Fruit fly (Drosophila melanogaster) whole organism, embryonic: ENCODE results near the gene CG32023.

Experiments
- Asciz ChIP-seq: fragments of 200-800 bp; sonication (Bioruptor generic); optimal IDR thresholded peaks from 2 replicates; lab custom pipeline; 2017; ENCODE audit warnings: missing biosample characterization, mild to moderate bottlenecking, missing genetic modification characterization, missing genetic modification reagents
- Bgb ChIP-seq: fragments of 200-800 bp; sonication (Bioruptor generic); IDR thresholded peaks from 2 replicates; pipeline ENCODE4 v1.3.6; 2022; ENCODE audit warnings: missing biosample characterization, missing genetic modification characterization; ENCODE audit not compliant: partially characterized antibody
- CG10321 ChIP-seq: fragments of 200-800 bp; sonication (Bioruptor generic); IDR thresholded peaks from 2 replicates; pipeline ENCODE4 v1.3.6; 2022; ENCODE audit warnings: missing biosample characterization, missing genetic modification characterization
- CG12104 ChIP-seq: fragments of 200-800 bp; sonication (Bioruptor generic); optimal IDR thresholded peaks from 3 replicates; lab custom pipeline; 2016; ENCODE audit warnings: missing biosample characterization, missing genetic modification characterization
- CG12391 ChIP-seq: fragments of 200-800 bp; sonication (Bioruptor generic); optimal IDR thresholded peaks from 3 replicates; lab custom pipeline; 2018; ENCODE audit warnings: missing biosample characterization, mild to moderate bottlenecking, missing genetic modification characterization, moderate library complexity
- CG14441 ChIP-seq: fragments of 200-800 bp; sonication (Bioruptor generic); IDR thresholded peaks from 2 replicates; pipeline ENCODE4 v1.3.6; 2022; ENCODE audit warnings: missing biosample characterization, missing genetic modification characterization
- CG15696 ChIP-seq: fragments of 200-800 bp; sonication (Bioruptor generic); optimal IDR thresholded peaks from 2 replicates; lab custom pipeline; 2019; ENCODE audit warnings: missing biosample characterization, mild to moderate bottlenecking, missing genetic modification characterization, moderate library complexity
- CG17912 ChIP-seq: fragments of 200-800 bp; sonication (Bioruptor generic); optimal IDR thresholded peaks from 2 replicates; lab custom pipeline; 2018; ENCODE audit warnings: missing biosample characterization, mild to moderate bottlenecking, missing genetic modification characterization
- CG18476 ChIP-seq: fragments of 200-800 bp; sonication (Bioruptor generic); optimal IDR thresholded peaks from 2 replicates; lab custom pipeline; 2016; ENCODE audit warnings: missing biosample characterization, mild to moderate bottlenecking, missing genetic modification characterization
- CG2116 ChIP-seq: fragments of 200-800 bp; sonication (Bioruptor generic); optimal IDR thresholded peaks from 3 replicates; lab custom pipeline; 2018; ENCODE audit warnings: missing biosample characterization, mild to moderate bottlenecking, missing genetic modification characterization
- CG30431 ChIP-seq: fragments of 200-800 bp; sonication (Bioruptor generic); optimal IDR thresholded peaks from 2 replicates; lab custom pipeline; 2017; ENCODE audit warnings: missing biosample characterization, missing genetic modification characterization
- CG3065 ChIP-seq: fragments of 200-800 bp; sonication (Bioruptor generic); optimal IDR thresholded peaks from 2 replicates; lab custom pipeline; 2016; ENCODE audit warnings: missing biosample characterization, missing genetic modification characterization
- CG32532 ChIP-seq: fragments of 200-800 bp; sonication (Bioruptor generic); IDR thresholded peaks from 2 replicates; pipeline ENCODE4 v1.3.6; 2022; ENCODE audit warnings: missing biosample characterization, missing genetic modification characterization
- CG32772 ChIP-seq: fragments of 200-800 bp; sonication (Bioruptor generic); IDR thresholded peaks from 2 replicates; pipeline ENCODE4 v1.3.6; 2022; ENCODE audit warnings: missing biosample characterization, missing genetic modification characterization
- CG43689 ChIP-seq: fragments of 200-800 bp; sonication (Bioruptor generic); IDR thresholded peaks from 2 replicates; pipeline ENCODE4 v1.3.6; 2022; ENCODE audit warnings: missing biosample characterization, missing genetic modification characterization
- CG5245 ChIP-seq: fragments of 200-800 bp; sonication (Bioruptor generic); optimal IDR thresholded peaks from 3 replicates; lab custom pipeline; 2016; ENCODE audit warnings: missing biosample characterization, missing genetic modification characterization
- CG6683 ChIP-seq: fragments of 200-800 bp; sonication (Bioruptor generic); optimal IDR thresholded peaks from 2 replicates; lab custom pipeline; 2017; ENCODE audit warnings: missing biosample characterization, mild to moderate bottlenecking, missing genetic modification characterization, missing genetic modification reagents
- CG6813 ChIP-seq: fragments of 200-800 bp; sonication (Bioruptor generic); optimal IDR thresholded peaks from 2 replicates; lab custom pipeline; 2017; ENCODE audit warnings: missing biosample characterization, missing genetic modification characterization, mild to moderate bottlenecking, moderate library complexity, missing genetic modification reagents
- CG7271 ChIP-seq: fragments of 200-800 bp; sonication (Bioruptor generic); optimal IDR thresholded peaks from 2 replicates; lab custom pipeline; 2018; ENCODE audit warnings: missing biosample characterization, mild to moderate bottlenecking, missing genetic modification characterization, moderate library complexity
- CG8089 ChIP-seq: fragments of 200-800 bp; sonication (Bioruptor generic); optimal IDR thresholded peaks from 3 replicates; lab custom pipeline; 2016; ENCODE audit warnings: missing biosample characterization, missing genetic modification characterization
- CG8478 ChIP-seq: fragments of >200 bp; optimal IDR thresholded peaks from 2 replicates; lab custom pipeline; 2018
- CG8924 ChIP-seq: fragments of 200-800 bp; optimal IDR thresholded peaks from 3 replicates; lab custom pipeline; 2019; ENCODE audit warnings: missing biosample characterization, mild to moderate bottlenecking, missing genetic modification characterization, moderate library complexity
- Eip74EF ChIP-seq, 2 experiments: fragments of 200-800 bp in 1 of 2; fragments of >200 bp in 1 of 2; sonication (Bioruptor generic) in 1 of 2; optimal IDR thresholded peaks; 2 replicates each; lab custom pipeline; 2017 to 2019; ENCODE audit warnings: missing biosample characterization in 2 of 2, missing genetic modification characterization in 2 of 2, mild to moderate bottlenecking in 1 of 2, moderate library complexity in 1 of 2
- Ets97D ChIP-seq: fragments of 200-800 bp; sonication (Bioruptor generic); optimal IDR thresholded peaks from 3 replicates; lab custom pipeline; 2016; ENCODE audit warnings: missing biosample characterization, missing genetic modification characterization
- Fer1 ChIP-seq: fragments of 200-800 bp; sonication (Bioruptor generic); optimal IDR thresholded peaks from 2 replicates; lab custom pipeline; 2017; ENCODE audit warnings: missing biosample characterization, mild to moderate bottlenecking, missing genetic modification characterization
- H15 ChIP-seq: fragments of 200-800 bp; sonication (Bioruptor generic); IDR thresholded peaks from 3 replicates; pipeline ENCODE4 v1.3.6; 2022; ENCODE audit warnings: missing biosample characterization, missing genetic modification characterization
- H2.0 ChIP-seq: fragments of 200-800 bp; sonication (Bioruptor generic); IDR thresholded peaks from 2 replicates; pipeline ENCODE4 v1.3.6; 2022; ENCODE audit warnings: missing biosample characterization, missing genetic modification characterization
- Oli ChIP-seq: fragments of 200-800 bp; sonication (Bioruptor generic); optimal IDR thresholded peaks from 2 replicates; lab custom pipeline; 2018; ENCODE audit warnings: missing biosample characterization, mild to moderate bottlenecking, missing genetic modification characterization, moderate library complexity
- bcd ChIP-seq: fragments of 200-800 bp; sonication (Bioruptor generic); optimal IDR thresholded peaks from 2 replicates; lab custom pipeline; 2017; ENCODE audit warnings: missing biosample characterization, mild to moderate bottlenecking, missing genetic modification characterization
- btn ChIP-seq: fragments of 200-800 bp; sonication (Bioruptor generic); optimal IDR thresholded peaks from 2 replicates; lab custom pipeline; 2016; ENCODE audit warnings: missing biosample characterization, missing genetic modification characterization
- croc ChIP-seq: fragments of 200-800 bp; sonication (Bioruptor generic); conservative IDR thresholded peaks from 3 replicates; pipeline ENCODE4 v1.3.6; 2022; ENCODE audit warnings: missing biosample characterization, missing genetic modification characterization
- crol ChIP-seq: fragments of 200-800 bp; sonication (Bioruptor generic); IDR thresholded peaks from 2 replicates; pipeline ENCODE4 v1.3.6; 2022; ENCODE audit warnings: missing biosample characterization, missing genetic modification characterization
- danr ChIP-seq: fragments of 200-800 bp; sonication (Bioruptor generic); IDR thresholded peaks from 2 replicates; pipeline ENCODE4 v1.3.6; 2022; ENCODE audit warnings: missing biosample characterization, missing genetic modification characterization
- dmrt11E ChIP-seq: fragments of 200-800 bp; sonication (Bioruptor generic); optimal IDR thresholded peaks from 3 replicates; lab custom pipeline; 2018; ENCODE audit warnings: missing biosample characterization, mild to moderate bottlenecking, missing genetic modification characterization, moderate library complexity
- fu2 ChIP-seq: fragments of 200-800 bp; sonication (Bioruptor generic); optimal IDR thresholded peaks from 2 replicates; lab custom pipeline; 2016; ENCODE audit warnings: missing biosample characterization, missing genetic modification characterization
- gcm2 ChIP-seq: fragments of 200-800 bp; sonication (Bioruptor generic); optimal IDR thresholded peaks from 2 replicates; lab custom pipeline; 2016; ENCODE audit warnings: missing biosample characterization, missing genetic modification characterization
- gfzf ChIP-seq: fragments of 200-800 bp; sonication (Bioruptor generic); optimal IDR thresholded peaks from 2 replicates; lab custom pipeline; 2016; ENCODE audit warnings: missing biosample characterization, mild to moderate bottlenecking, missing genetic modification characterization, moderate library complexity
- gro ChIP-seq: fragments of 200-800 bp; sonication (Bioruptor generic); optimal IDR thresholded peaks from 2 replicates; lab custom pipeline; 2016; ENCODE audit warnings: missing biosample characterization, missing genetic modification characterization
- gsb ChIP-seq: fragments of 200-800 bp; sonication (Bioruptor generic); IDR thresholded peaks from 2 replicates; pipeline ENCODE4 v1.3.6; 2022; ENCODE audit warnings: missing biosample characterization, missing genetic modification characterization
- gsb-n ChIP-seq: fragments of 200-800 bp; sonication (Bioruptor generic); optimal IDR thresholded peaks from 3 replicates; lab custom pipeline; 2018; ENCODE audit warnings: missing biosample characterization, mild to moderate bottlenecking, missing genetic modification characterization
- inv ChIP-seq: fragments of 200-800 bp; sonication (Bioruptor generic); IDR thresholded peaks from 2 replicates; pipeline ENCODE4 v1.3.6; 2022; ENCODE audit warnings: missing biosample characterization, missing genetic modification characterization; ENCODE audit not compliant: partially characterized antibody
- lab ChIP-seq: fragments of 200-800 bp; sonication (Bioruptor generic); optimal IDR thresholded peaks from 3 replicates; lab custom pipeline; 2017; ENCODE audit warnings: missing biosample characterization, missing genetic modification characterization, mild to moderate bottlenecking, moderate library complexity, missing genetic modification reagents
- nau ChIP-seq: fragments of 200-800 bp; sonication (Bioruptor generic); optimal IDR thresholded peaks from 3 replicates; lab custom pipeline; 2017; ENCODE audit warnings: missing biosample characterization, mild to moderate bottlenecking, missing genetic modification characterization, missing genetic modification reagents
- org-1 ChIP-seq: fragments of 200-800 bp; sonication (Bioruptor generic); optimal IDR thresholded peaks from 2 replicates; lab custom pipeline; 2017; ENCODE audit warnings: missing biosample characterization, missing genetic modification characterization
- pan ChIP-seq, 4 experiments: fragments of >200 bp in 3 of 4; fragments of 200-800 bp in 1 of 4; sonication (Bioruptor generic) in 1 of 4; optimal IDR thresholded peaks in 3 of 4; IDR thresholded peaks in 1 of 4; 2 replicates each; pipeline versions ENCODE4 v1.3.6 to Lab custom; 2017 to 2022; ENCODE audit warnings: missing biosample characterization in 2 of 4, missing genetic modification characterization in 2 of 4, mixed read lengths in 1 of 4
- pnt ChIP-seq: fragments of 200-800 bp; sonication (Bioruptor generic); optimal IDR thresholded peaks from 3 replicates; lab custom pipeline; 2016; ENCODE audit warnings: missing biosample characterization, missing genetic modification characterization
- ranshi ChIP-seq: fragments of 200-800 bp; sonication (Bioruptor generic); IDR thresholded peaks from 2 replicates; pipeline ENCODE4 v1.3.6; 2022; ENCODE audit warnings: missing biosample characterization, missing genetic modification characterization
- row ChIP-seq: fragments of 200-800 bp; sonication (Bioruptor generic); IDR thresholded peaks from 3 replicates; pipeline ENCODE4 v1.3.6; 2022; ENCODE audit warnings: missing biosample characterization, missing genetic modification characterization
- usp ChIP-seq: fragments of >200 bp; optimal IDR thresholded peaks from 2 replicates; lab custom pipeline; 2017; ENCODE audit warnings: missing biosample characterization, missing genetic modification characterization

CG32023 gene

DNA sequence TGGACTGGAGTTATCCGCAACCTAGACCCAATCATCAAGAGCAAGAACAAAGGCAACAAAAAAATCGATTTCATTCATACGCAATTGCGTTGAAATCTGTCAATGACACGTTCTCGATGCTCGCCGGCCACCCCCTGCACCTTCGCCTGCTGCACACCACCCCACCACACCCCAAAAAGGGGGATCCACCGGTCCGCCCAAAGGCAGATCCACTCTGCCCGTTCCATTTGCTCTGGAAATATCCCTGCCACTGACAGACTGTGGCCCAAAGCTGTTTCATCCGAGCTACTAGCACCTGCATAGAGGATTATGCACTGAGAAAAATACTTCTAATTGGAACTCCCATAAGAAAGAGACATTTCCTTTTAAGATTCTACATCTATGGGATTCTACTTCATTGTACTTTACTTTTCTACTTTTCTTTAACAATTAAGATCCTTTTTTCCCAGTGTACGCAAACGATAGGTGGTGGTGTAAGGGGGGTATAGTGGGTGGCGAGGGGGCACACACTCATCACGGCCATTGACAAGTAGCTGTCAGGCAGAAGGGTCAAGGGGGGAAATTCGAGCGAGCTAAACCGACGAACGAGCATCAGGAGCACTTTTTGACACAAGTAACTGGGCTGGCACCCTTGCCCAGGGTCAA is 19.9 kb upstream of the CG32023 start (continued):
- TF ChIP-seq CG7271 (tag; lab: Kevin White, UChicago) (no peak), CG32772 (0 out of 2 replicates have a peak, but pooled peaks have one; percentile 46), CG12391 (tag; lab: Kevin White, UChicago) (peak; percentile 57), fu2 (GFP tag; lab: Kevin White, UChicago) (no peak), gro (GFP tag; lab: Kevin White, UChicago) (no peak), btn (GFP tag; lab: Kevin White, UChicago) (no peak), CG18476 (GFP tag; lab: Kevin White, UChicago) (peak; percentile 0), CG14441 (GFP tag; lab: Robert Waterston, UW) (no peak), row (GFP tag; lab: Robert Waterston, UW) (peak; percentile 56), pan (optimal IDR thresholded peaks at IDR 0.05; lab: Kevin White, UChicago) (no peak), pan (GFP tag; optimal IDR thresholded peaks at IDR 0.05 in 1 of 2, IDR thresholded peaks at IDR 0.05 in 1 of 2) (peak in 1 of 2 experiments; percentile 43), CG30431 (peak; percentile 29), Bgb (GFP tag; lab: Robert Waterston, UW) (no peak), bcd (GFP tag; lab: Kevin White, UChicago) (peak; percentile 48), CG8924 (tag; lab: Kevin White, UChicago) (peak; percentile 43), inv (no peak), CG43689 (GFP tag; lab: Robert Waterston, UW) (no peak), CG32532 (GFP tag; lab: Robert Waterston, UW) (peak; percentile 44; the same call in 1 of the 2 replicates), org-1 (no peak), H2.0 (no peak), Ets97D (GFP tag; lab: Kevin White, UChicago) (no peak), CG17912 (no peak), croc (GFP tag; lab: Robert Waterston, UW) (peak; percentile 34; the same call in 1 of the 3 replicates), Eip74EF (GFP tag; optimal IDR thresholded peaks at IDR 0.05; lab: Kevin White, UChicago) (no peak), CG6813 (GFP tag; lab: Kevin White, UChicago) (no peak), lab (GFP tag; lab: Kevin White, UChicago) (peak; percentile 55), gcm2 (no peak), CG8478 (lab: Kevin White, UChicago) (no peak), usp (GFP tag; lab: Kevin White, UChicago) (no peak), H15 (GFP tag; lab: Robert Waterston, UW) (peak; percentile 35; the same call in 1 of the 3 replicates), CG10321 (no peak), Asciz (GFP tag; lab: Kevin White, UChicago) (peak; percentile 8), gfzf (GFP tag; lab: Kevin White, UChicago) (no peak), dmrt11E (tag; lab: Kevin White, UChicago) (peak; percentile 69), Fer1 (GFP tag; lab: Kevin White, UChicago) (no peak), nau (no peak), pnt (GFP tag; lab: Kevin White, UChicago) (no peak), CG6683 (GFP tag; lab: Kevin White, UChicago) (no peak), gsb (GFP tag; lab: Robert Waterston, UW) (no peak), CG5245 (GFP tag; lab: Kevin White, UChicago) (peak; percentile 20), CG8089 (peak; percentile 27), gsb-n (tag; lab: Kevin White, UChicago) (no peak), CG12104 (GFP tag; lab: Kevin White, UChicago) (no peak), crol (peak; percentile 82), danr (GFP tag; lab: Robert Waterston, UW) (no peak), CG2116 (GFP tag; lab: Kevin White, UChicago) (no peak), ranshi (GFP tag; lab: Robert Waterston, UW) (peak; percentile 54), CG3065 (GFP tag; lab: Kevin White, UChicago) (no peak), CG15696 (tag; lab: Kevin White, UChicago) (no peak), Oli (tag; lab: Kevin White, UChicago) (peak; percentile 64)
